Fruit fly (Drosophila melanogaster): ENCODE data around the gene CG8837.

The CG8837 gene

dm6 chr2L:3307189-3307588, 12.9 kb upstream of the CG8837 start:
- TF ChIP-seq CG17801 (GFP tag; optimal IDR thresholded peaks at IDR 0.05; ENCODE audit: partially characterized antibody), result no peak

dm6 chr2L:3308529-3309272, 11.3 kb upstream of the CG8837 start, which contains the start of gene CG15406:
Gene CG15406 (plus strand): TSS chr2L:3309222.
- no peak for TF ChIP-seq CG17801 (GFP tag; optimal IDR thresholded peaks at IDR 0.05; ENCODE audit: partially characterized antibody)

- no peak for TF ChIP-seq CG17801 (GFP tag; optimal IDR thresholded peaks at IDR 0.05; ENCODE audit: partially characterized antibody)
Observed at dm6 chr2L:3323319-3324287, 3.6 kb downstream of the CG8837 start, which contains the start of gene CG33281. Gene CG33281 (plus strand): TSS chr2L:3324237.

- no peak for TF ChIP-seq CG17801 (GFP tag; optimal IDR thresholded peaks at IDR 0.05; ENCODE audit: partially characterized antibody)
Observed at dm6 chr2L:3327603-3328002, 7.6 kb downstream of the CG8837 start, which contains the start of gene CG33282. Gene CG33282 (plus strand): TSS chr2L:3327903.

dm6 chr2L:3330628-3331027, 10.6 kb downstream of the CG8837 start, which contains the start of gene CG3285:
Gene CG3285 (plus strand): TSS chr2L:3330928.
- no peak for TF ChIP-seq CG17801 (GFP tag; optimal IDR thresholded peaks at IDR 0.05; ENCODE audit: partially characterized antibody)

dm6 chr2L:3332514-3332913, 12.5 kb downstream of the CG8837 start, which contains the start of gene CG15408:
Gene CG15408 (plus strand): TSS chr2L:3332814.
- no peak for TF ChIP-seq CG17801 (GFP tag; optimal IDR thresholded peaks at IDR 0.05; ENCODE audit: partially characterized antibody)

dm6 chr2L:3338566-3339215, 18.6 kb downstream of the CG8837 start:
- TF ChIP-seq CG17801 (GFP tag; optimal IDR thresholded peaks at IDR 0.05; ENCODE audit: partially characterized antibody), result no peak

- no peak for TF ChIP-seq CG17801 (GFP tag; optimal IDR thresholded peaks at IDR 0.05; ENCODE audit: partially characterized antibody)
Observed at dm6 chr2L:3339420-3339819, 19.4 kb downstream of the CG8837 start.

- TF ChIP-seq CG17801 (GFP tag; optimal IDR thresholded peaks at IDR 0.05; ENCODE audit: partially characterized antibody), result no peak
Observed at dm6 chr2L:3341231-3341935, 21.3 kb downstream of the CG8837 start.

- TF ChIP-seq CG17801 (GFP tag; optimal IDR thresholded peaks at IDR 0.05; ENCODE audit: partially characterized antibody), result no peak
Observed at dm6 chr2L:3342369-3342768, 22.3 kb downstream of the CG8837 start.

dm6 chr2L:3345763-3346482, 25.9 kb downstream of the CG8837 start:
- no peak for TF ChIP-seq CG17801 (GFP tag; optimal IDR thresholded peaks at IDR 0.05; ENCODE audit: partially characterized antibody)

- TF ChIP-seq CG17801 (GFP tag; optimal IDR thresholded peaks at IDR 0.05; ENCODE audit: partially characterized antibody), result no peak
Observed at dm6 chr2L:3346483-3346839, 26.4 kb downstream of the CG8837 start.

- TF ChIP-seq CG17801 (GFP tag; optimal IDR thresholded peaks at IDR 0.05; ENCODE audit: partially characterized antibody), result peak; percentile 30
Observed at dm6 chr2L:3348146-3348747, 28.2 kb downstream of the CG8837 start.
